Worm (Caenorhabditis elegans) whole organism, early embryonic: ENCODE data around the gene fbxb-59.

ENCODE experiments used
- B0310.2 ChIP-seq: sonication (generic microtip); optimal IDR thresholded peaks from 2 replicates; lab custom pipeline; 2016; ENCODE audit warnings: mild to moderate bottlenecking, missing genetic modification characterization, missing compliant biosample characterization
- F13C5.2 ChIP-seq: sonication (generic microtip); optimal IDR thresholded peaks from 2 replicates; lab custom pipeline; 2017; ENCODE audit warnings: mild to moderate bottlenecking, missing genetic modification characterization, inconsistent platforms, missing compliant biosample characterization
- aly-1 ChIP-seq: sonication (generic microtip); optimal IDR thresholded peaks from 2 replicates; lab custom pipeline; 2016; ENCODE audit warnings: missing genetic modification characterization, missing compliant biosample characterization
- ama-1 ChIP-seq: fragments of 150-350 bp; optimal IDR thresholded peaks from 2 replicates; lab custom pipeline; 2014
- ceh-13 ChIP-seq: fragments of 200-800 bp; sonication (Bioruptor generic); optimal IDR thresholded peaks from 2 replicates; lab custom pipeline; 2018; ENCODE audit warnings: mild to moderate bottlenecking, missing genetic modification characterization, missing compliant biosample characterization
- ceh-36 ChIP-seq: sonication (generic microtip); optimal IDR thresholded peaks from 2 replicates; lab custom pipeline; 2016; ENCODE audit warnings: missing genetic modification characterization, inconsistent platforms, missing compliant biosample characterization
- ets-7 ChIP-seq: sonication (generic microtip); optimal IDR thresholded peaks from 2 replicates; lab custom pipeline; 2016; ENCODE audit warnings: missing genotype, missing genetic modification characterization, missing compliant biosample characterization
- flt-1 ChIP-seq: fragments of 200-800 bp; sonication (Bioruptor generic); IDR thresholded peaks from 2 replicates; pipeline ENCODE4 v1.3.6; 2022; ENCODE audit warnings: missing genetic modification characterization, missing compliant biosample characterization
- hmbx-1 ChIP-seq: sonication (generic microtip); optimal IDR thresholded peaks from 2 replicates; lab custom pipeline; 2016; ENCODE audit warnings: mild to moderate bottlenecking, missing genetic modification characterization, missing compliant biosample characterization
- hmg-4 ChIP-seq: fragments of 200-800 bp; sonication (Bioruptor generic); optimal IDR thresholded peaks from 2 replicates; lab custom pipeline; 2018; ENCODE audit warnings: mild to moderate bottlenecking, missing genetic modification characterization, missing compliant biosample characterization
- hnd-1 ChIP-seq: sonication (generic microtip); optimal IDR thresholded peaks from 2 replicates; lab custom pipeline; 2016; ENCODE audit warnings: missing genetic modification characterization, missing compliant biosample characterization
- pes-1 ChIP-seq: fragments of 200-800 bp; sonication (Bioruptor generic); IDR thresholded peaks from 2 replicates; pipeline ENCODE4 v1.3.6; 2022; ENCODE audit warnings: missing genetic modification reagents, missing genetic modification characterization, missing compliant biosample characterization
- scrt-1 ChIP-seq: fragments of 200-800 bp; sonication (Bioruptor generic); IDR thresholded peaks from 2 replicates; pipeline ENCODE4 v1.3.6; 2022; ENCODE audit warnings: missing genetic modification characterization, missing compliant biosample characterization
- sea-1 ChIP-seq: fragments of 200-800 bp; sonication (Bioruptor generic); conservative IDR thresholded peaks from 2 replicates; pipeline ENCODE4 v1.3.6; 2022; ENCODE audit warnings: missing genetic modification characterization, missing compliant biosample characterization
- tbx-11 ChIP-seq: fragments of 200-800 bp; sonication (Bioruptor generic); IDR thresholded peaks from 2 replicates; pipeline ENCODE4 v1.3.6; 2022; ENCODE audit warnings: missing genetic modification characterization, missing compliant biosample characterization
- tbx-37 ChIP-seq: fragments of 200-800 bp; sonication (Bioruptor generic); conservative IDR thresholded peaks from 2 replicates; pipeline ENCODE4 v1.3.6; 2022; ENCODE audit warnings: missing genetic modification reagents, missing genetic modification characterization, missing compliant biosample characterization
- tra-4 ChIP-seq: sonication (generic microtip); optimal IDR thresholded peaks from 2 replicates; lab custom pipeline; 2017; ENCODE audit warnings: missing genetic modification characterization, missing compliant biosample characterization

fbxb-59 gene

ce11 chrV:20186579-20186978, 19.4 kb downstream of the fbxb-59 start, which contains the start of gene srz-16:
TSS of gene srz-16 (minus strand) at chrV:20186679.
- TF ChIP-seq tra-4, result no peak
- no peak for TF ChIP-seq hmg-4 (GFP tag; lab: Kevin White, UChicago)
- TF ChIP-seq sea-1, result no peak
- no peak for TF ChIP-seq ama-1 (lab: Kevin White, UChicago)
- no peak for TF ChIP-seq ets-7 (tag; lab: Kevin White, UChicago)
- no peak for TF ChIP-seq hmbx-1 (tag; lab: Kevin White, UChicago)
- TF ChIP-seq tbx-37 (GFP tag; lab: Robert Waterston, UW), result no peak
- no peak for TF ChIP-seq aly-1 (tag; lab: Kevin White, UChicago)
- TF ChIP-seq flt-1 (GFP tag; lab: Robert Waterston, UW), result no peak
- no peak for TF ChIP-seq hnd-1
- no peak for TF ChIP-seq pes-1
- TF ChIP-seq F13C5.2 (tag; lab: Kevin White, UChicago), result no peak
- no peak for TF ChIP-seq scrt-1 (GFP tag; lab: Robert Waterston, UW)
- no peak for TF ChIP-seq tbx-11 (GFP tag; lab: Robert Waterston, UW)
- no peak for TF ChIP-seq B0310.2

- TF ChIP-seq ceh-13 (no peak), aly-1 (tag; lab: Kevin White, UChicago) (no peak), hmg-4 (GFP tag; lab: Kevin White, UChicago) (no peak), hnd-1 (no peak), sea-1 (no peak), pes-1 (no peak), ama-1 (lab: Kevin White, UChicago) (no peak), tbx-11 (GFP tag; lab: Robert Waterston, UW) (no peak), tbx-37 (GFP tag; lab: Robert Waterston, UW) (no peak), ceh-36 (tag; lab: Kevin White, UChicago) (no peak), tra-4 (no peak), F13C5.2 (tag; lab: Kevin White, UChicago) (no peak)
Measured at ce11 chrV:20182311-20182710, 23.7 kb downstream of the fbxb-59 start.

- no peak for TF ChIP-seq flt-1 (GFP tag; lab: Robert Waterston, UW)
- TF ChIP-seq ceh-13, result no peak
- no peak for TF ChIP-seq aly-1 (tag; lab: Kevin White, UChicago)
- no peak for TF ChIP-seq pes-1
- no peak for TF ChIP-seq ets-7 (tag; lab: Kevin White, UChicago)
- TF ChIP-seq F13C5.2 (tag; lab: Kevin White, UChicago), result no peak
- TF ChIP-seq ceh-36 (tag; lab: Kevin White, UChicago), result no peak
- TF ChIP-seq B0310.2, result no peak
- TF ChIP-seq tbx-11 (GFP tag; lab: Robert Waterston, UW), result no peak
- no peak for TF ChIP-seq tbx-37 (GFP tag; lab: Robert Waterston, UW)
- no peak for TF ChIP-seq hmg-4 (GFP tag; lab: Kevin White, UChicago)
Measured at ce11 chrV:20171941-20172340, 34.0 kb downstream of the fbxb-59 start, which contains the start of gene srw-39. TSS of gene srw-39 (minus strand) at chrV:20172041.

ce11 chrV:20165808-20166207, 40.2 kb downstream of the fbxb-59 start:
- TF ChIP-seq tbx-11 (GFP tag; lab: Robert Waterston, UW) (no peak), pes-1 (no peak), ceh-13 (no peak), ets-7 (tag; lab: Kevin White, UChicago) (no peak), B0310.2 (no peak), F13C5.2 (tag; lab: Kevin White, UChicago) (no peak), hnd-1 (no peak), tbx-37 (GFP tag; lab: Robert Waterston, UW) (no peak), flt-1 (GFP tag; lab: Robert Waterston, UW) (no peak), scrt-1 (GFP tag; lab: Robert Waterston, UW) (no peak), tra-4 (no peak), hmg-4 (GFP tag; lab: Kevin White, UChicago) (no peak), ceh-36 (tag; lab: Kevin White, UChicago) (no peak), sea-1 (no peak), hmbx-1 (tag; lab: Kevin White, UChicago) (no peak), aly-1 (tag; lab: Kevin White, UChicago) (no peak), ama-1 (lab: Kevin White, UChicago) (no peak)

- no peak for TF ChIP-seq pes-1
- no peak for TF ChIP-seq tbx-37 (GFP tag; lab: Robert Waterston, UW)
- TF ChIP-seq ama-1 (lab: Kevin White, UChicago), result no peak
- no peak for TF ChIP-seq flt-1 (GFP tag; lab: Robert Waterston, UW)
- TF ChIP-seq scrt-1 (GFP tag; lab: Robert Waterston, UW), result no peak
- no peak for TF ChIP-seq sea-1
- no peak for TF ChIP-seq hmbx-1 (tag; lab: Kevin White, UChicago)
- TF ChIP-seq ceh-13, result no peak
- TF ChIP-seq B0310.2, result no peak
- no peak for TF ChIP-seq hmg-4 (GFP tag; lab: Kevin White, UChicago)
- TF ChIP-seq tbx-11 (GFP tag; lab: Robert Waterston, UW), result no peak
- TF ChIP-seq hnd-1, result no peak
- no peak for TF ChIP-seq F13C5.2 (tag; lab: Kevin White, UChicago)
- TF ChIP-seq aly-1 (tag; lab: Kevin White, UChicago), result no peak
Measured at ce11 chrV:20164059-20164892, 41.7 kb downstream of the fbxb-59 start, which contains the start of gene F19B2.5. TSS of gene F19B2.5 (minus strand) at chrV:20164165.

ce11 chrV:20163105-20163449, 42.9 kb downstream of the fbxb-59 start:
- TF ChIP-seq B0310.2, result no peak
- no peak for TF ChIP-seq aly-1 (tag; lab: Kevin White, UChicago)
- no peak for TF ChIP-seq tra-4
- TF ChIP-seq hmg-4 (GFP tag; lab: Kevin White, UChicago), result no peak
- TF ChIP-seq hmbx-1 (tag; lab: Kevin White, UChicago), result no peak
- TF ChIP-seq F13C5.2 (tag; lab: Kevin White, UChicago), result no peak
- no peak for TF ChIP-seq sea-1
- TF ChIP-seq scrt-1 (GFP tag; lab: Robert Waterston, UW), result no peak
- TF ChIP-seq ama-1 (lab: Kevin White, UChicago), result no peak
- TF ChIP-seq ets-7 (tag; lab: Kevin White, UChicago), result no peak
